Fruit fly (Drosophila melanogaster): Measurements from ENCODE around the gene Spn77Ba.

The Spn77Ba gene

dm6 chr3L:20313469-20313868, 3.5 kb upstream of the Spn77Ba start, which contains the start of gene alphaSnap (continued):
- no peak for TF ChIP-seq CG11398 (GFP tag; optimal IDR thresholded peaks at IDR 0.05)
- no peak for TF ChIP-seq sd (tag; optimal IDR thresholded peaks at IDR 0.05)
- no peak for TF ChIP-seq CG14050 (GFP tag; IDR thresholded peaks at IDR 0.05)
- TF ChIP-seq chn (GFP tag; optimal IDR thresholded peaks at IDR 0.05): no peak
- TF ChIP-seq az2 (GFP tag; optimal IDR thresholded peaks at IDR 0.05): peak; percentile 37
- peak; percentile 76 for TF ChIP-seq kay (GFP tag; optimal IDR thresholded peaks at IDR 0.05)
- no peak for TF ChIP-seq ttk (GFP tag; IDR thresholded peaks at IDR 0.05)
- no peak for TF ChIP-seq CG4282 (GFP tag; optimal IDR thresholded peaks at IDR 0.05)
- no peak for TF ChIP-seq CG18619 (GFP tag; optimal IDR thresholded peaks at IDR 0.05)
- no peak for TF ChIP-seq TFAM (GFP tag; optimal IDR thresholded peaks at IDR 0.05)
- TF ChIP-seq Sry-β (GFP tag; optimal IDR thresholded peaks at IDR 0.05): no peak
- no peak for TF ChIP-seq Oaz (GFP tag; IDR thresholded peaks at IDR 0.05)
- TF ChIP-seq D19B (GFP tag; optimal IDR thresholded peaks at IDR 0.05): no peak
- TF ChIP-seq Med (GFP tag): peak; percentile 90
- TF ChIP-seq CG13894 (tag; optimal IDR thresholded peaks at IDR 0.05): peak; percentile 0
- TF ChIP-seq CG18599 (GFP tag; optimal IDR thresholded peaks at IDR 0.05): no peak
- TF ChIP-seq D (optimal IDR thresholded peaks at IDR 0.05): no peak
- TF ChIP-seq D (GFP tag; optimal IDR thresholded peaks at IDR 0.05): no peak
- TF ChIP-seq CG10147 (GFP tag; optimal IDR thresholded peaks at IDR 0.05): no peak
- TF ChIP-seq CG12155 (GFP tag; optimal IDR thresholded peaks at IDR 0.05): peak; percentile 39
- TF ChIP-seq CG12942 (GFP tag; optimal IDR thresholded peaks at IDR 0.05): no peak
- no peak for TF ChIP-seq CG7928 (GFP tag; optimal IDR thresholded peaks at IDR 0.05)
- no peak for TF ChIP-seq vfl (GFP tag; optimal IDR thresholded peaks at IDR 0.05)
- peak; percentile 23 for TF ChIP-seq CG12391 (tag; optimal IDR thresholded peaks at IDR 0.05)
- TF ChIP-seq CG8089 (GFP tag; optimal IDR thresholded peaks at IDR 0.05): no peak
- no peak for TF ChIP-seq CG12071 (GFP tag; optimal IDR thresholded peaks at IDR 0.05)
- TF ChIP-seq CG30403 (GFP tag; optimal IDR thresholded peaks at IDR 0.05): peak; percentile 18
- TF ChIP-seq CG11696 (GFP tag; IDR thresholded peaks at IDR 0.05): no peak
- TF ChIP-seq CG11504 (tag; optimal IDR thresholded peaks at IDR 0.05): no peak
- TF ChIP-seq HLH54F (GFP tag; optimal IDR thresholded peaks at IDR 0.05): peak; percentile 31
- no peak for TF ChIP-seq CG13296 (GFP tag; optimal IDR thresholded peaks at IDR 0.05)
- TF ChIP-seq Sry-δ (GFP tag; optimal IDR thresholded peaks at IDR 0.05): peak; percentile 41
- peak; percentile 68 for TF ChIP-seq ac (GFP tag; optimal IDR thresholded peaks at IDR 0.05)
- no peak for TF ChIP-seq CG18764 (GFP tag; optimal IDR thresholded peaks at IDR 0.05)
- TF ChIP-seq CG12769 (tag; optimal IDR thresholded peaks at IDR 0.05): no peak
- TF ChIP-seq salm (tag; optimal IDR thresholded peaks at IDR 0.05): no peak
- TF ChIP-seq en (GFP tag; optimal IDR thresholded peaks at IDR 0.05): no peak
- TF ChIP-seq CG43689 (GFP tag; IDR thresholded peaks at IDR 0.05): no peak
- no peak for TF ChIP-seq lab (GFP tag; optimal IDR thresholded peaks at IDR 0.05)
- TF ChIP-seq Vsx1 (GFP tag; optimal IDR thresholded peaks at IDR 0.05): no peak
- TF ChIP-seq CG30020 (tag; optimal IDR thresholded peaks at IDR 0.05): peak; percentile 41
- TF ChIP-seq CG2199 (GFP tag; IDR thresholded peaks at IDR 0.05): no peak
- no peak for TF ChIP-seq CG17361 (GFP tag; IDR thresholded peaks at IDR 0.05)
- no peak for TF ChIP-seq CG12299 (tag; optimal IDR thresholded peaks at IDR 0.05)
- TF ChIP-seq CG10431 (GFP tag; optimal IDR thresholded peaks at IDR 0.05): no peak
- no peak for TF ChIP-seq H2.0 (GFP tag; IDR thresholded peaks at IDR 0.05)
- TF ChIP-seq CG31388 (GFP tag; optimal IDR thresholded peaks at IDR 0.05): no peak
- TF ChIP-seq dmrt11E (tag; optimal IDR thresholded peaks at IDR 0.05): peak; percentile 8
- no peak for TF ChIP-seq CG7372 (GFP tag; IDR thresholded peaks at IDR 0.05)
- no peak for TF ChIP-seq yki (optimal IDR thresholded peaks at IDR 0.05)
- TF ChIP-seq Camta (GFP tag; optimal IDR thresholded peaks at IDR 0.05): no peak
- no peak for TF ChIP-seq pb (GFP tag; optimal IDR thresholded peaks at IDR 0.05)
- TF ChIP-seq Usf (GFP tag; optimal IDR thresholded peaks at IDR 0.05): no peak
